Worm (Caenorhabditis elegans) whole organism, late embryonic: ENCODE data around the gene EEED8.4.

ENCODE experiments used
- ceh-31 ChIP-seq: sonication (generic microtip); optimal IDR thresholded peaks from 2 replicates; lab custom pipeline; 2016; ENCODE audit warnings: missing genetic modification characterization, missing compliant biosample characterization
- dve-1 ChIP-seq: sonication (generic microtip); optimal IDR thresholded peaks from 2 replicates; lab custom pipeline; 2017; ENCODE audit warnings: antibody characterized with exemption, mild to moderate bottlenecking, missing genetic modification characterization, missing compliant biosample characterization
- fkh-10 ChIP-seq: fragments of 150-350 bp; optimal IDR thresholded peaks from 2 replicates; lab custom pipeline; 2014; ENCODE audit warnings: missing biosample characterization, missing genetic modification reagents, missing genetic modification characterization
- pha-4 ChIP-seq: fragments of 150-350 bp; optimal IDR thresholded peaks from 2 replicates; lab custom pipeline; 2018; ENCODE audit warnings: missing biosample characterization, missing genetic modification reagents, missing genetic modification characterization
- sox-2 ChIP-seq: fragments of 200-800 bp; sonication (Bioruptor generic); IDR thresholded peaks from 2 replicates; pipeline ENCODE4 v1.3.6; 2022; ENCODE audit warnings: missing genetic modification reagents, missing genetic modification characterization, missing compliant biosample characterization
- ttx-3 ChIP-seq: sonication (generic microtip); optimal IDR thresholded peaks from 2 replicates; lab custom pipeline; 2016; ENCODE audit warnings: missing genetic modification reagents, missing genetic modification characterization, missing compliant biosample characterization
- ztf-16 ChIP-seq: sonication (generic microtip); optimal IDR thresholded peaks from 2 replicates; lab custom pipeline; 2017; ENCODE audit warnings: missing genetic modification characterization, missing compliant biosample characterization

DNA sequence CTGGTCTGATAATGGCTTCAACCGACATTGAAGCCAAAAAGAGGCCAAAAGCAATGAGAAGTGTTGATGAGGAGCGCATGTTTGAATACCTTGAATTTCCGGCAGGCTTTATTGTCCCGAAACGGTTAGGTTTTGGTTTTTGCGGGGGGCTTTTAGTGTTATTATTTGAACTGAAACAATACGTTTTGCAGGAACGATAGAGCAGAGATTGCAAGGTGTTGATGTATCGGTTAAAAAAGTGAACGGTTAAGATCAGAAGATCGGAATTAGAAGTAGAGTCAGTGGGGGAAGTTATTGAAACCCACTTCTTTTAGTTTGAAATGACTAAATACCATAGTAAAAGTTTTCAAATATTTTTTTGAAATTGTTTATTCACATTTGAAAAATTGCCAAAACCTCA is 1.6 kb upstream of the EEED8.4 start, which contains the start of gene clec-141:
- TF ChIP-seq ztf-16 (tag; lab: Kevin White, UChicago) (no peak), sox-2 (GFP tag; lab: Robert Waterston, UW) (no peak), dve-1 (no peak), ceh-31 (tag; lab: Kevin White, UChicago) (no peak), ttx-3 (tag; lab: Kevin White, UChicago) (no peak), fkh-10 (no peak), pha-4 (tag; lab: Kevin White, UChicago) (no peak)
